Fruit fly (Drosophila melanogaster) whole organism, embryonic: Measurements from ENCODE around the gene PNPase.
A peak's percentile ranks its signal among the peaks of the same experiment; 100 is the strongest.

Experiments
- CG10543 ChIP-seq: fragments of 200-800 bp; sonication (Bioruptor generic); optimal IDR thresholded peaks from 3 replicates; lab custom pipeline; 2017; ENCODE audit warnings: missing biosample characterization, mild to moderate bottlenecking, missing genetic modification characterization, moderate library complexity
- CG11504 ChIP-seq: fragments of 200-800 bp; sonication (Bioruptor generic); optimal IDR thresholded peaks from 3 replicates; lab custom pipeline; 2019; ENCODE audit warnings: missing biosample characterization, mild to moderate bottlenecking, missing genetic modification characterization, moderate library complexity
- CG6254 ChIP-seq: fragments of 200-800 bp; sonication (Bioruptor generic); optimal IDR thresholded peaks from 3 replicates; lab custom pipeline; 2017; ENCODE audit warnings: mild to moderate bottlenecking, missing biosample characterization, missing genetic modification reagents, missing genetic modification characterization
- Gsc ChIP-seq: fragments of 200-800 bp; sonication (Bioruptor generic); IDR thresholded peaks from 2 replicates; pipeline ENCODE4 v1.3.6; 2022; ENCODE audit warnings: missing biosample characterization, missing genetic modification characterization
- eve ChIP-seq, 2 experiments: fragments of >200 bp; optimal IDR thresholded peaks; 2 replicates each; lab custom pipeline; 2017; ENCODE audit warnings: missing biosample characterization in 2 of 2, missing genetic modification characterization in 2 of 2
- nom ChIP-seq: fragments of 200-800 bp; sonication (Bioruptor generic); optimal IDR thresholded peaks from 2 replicates; lab custom pipeline; 2017; ENCODE audit warnings: missing biosample characterization, missing genetic modification characterization, mild to moderate bottlenecking, moderate library complexity, missing genetic modification reagents
- phol ChIP-seq: fragments of 200-800 bp; sonication (Bioruptor generic); optimal IDR thresholded peaks from 3 replicates; lab custom pipeline; 2018; ENCODE audit warnings: missing biosample characterization, mild to moderate bottlenecking, missing genetic modification characterization, moderate library complexity
- psq ChIP-seq: fragments of 200-800 bp; sonication (Bioruptor generic); optimal IDR thresholded peaks from 2 replicates; lab custom pipeline; 2017; ENCODE audit warnings: missing biosample characterization, missing genetic modification characterization
- sug ChIP-seq: fragments of 200-800 bp; optimal IDR thresholded peaks from 2 replicates; lab custom pipeline; 2019; ENCODE audit warnings: missing biosample characterization, mild to moderate bottlenecking, missing genetic modification characterization, moderate library complexity

DNA sequence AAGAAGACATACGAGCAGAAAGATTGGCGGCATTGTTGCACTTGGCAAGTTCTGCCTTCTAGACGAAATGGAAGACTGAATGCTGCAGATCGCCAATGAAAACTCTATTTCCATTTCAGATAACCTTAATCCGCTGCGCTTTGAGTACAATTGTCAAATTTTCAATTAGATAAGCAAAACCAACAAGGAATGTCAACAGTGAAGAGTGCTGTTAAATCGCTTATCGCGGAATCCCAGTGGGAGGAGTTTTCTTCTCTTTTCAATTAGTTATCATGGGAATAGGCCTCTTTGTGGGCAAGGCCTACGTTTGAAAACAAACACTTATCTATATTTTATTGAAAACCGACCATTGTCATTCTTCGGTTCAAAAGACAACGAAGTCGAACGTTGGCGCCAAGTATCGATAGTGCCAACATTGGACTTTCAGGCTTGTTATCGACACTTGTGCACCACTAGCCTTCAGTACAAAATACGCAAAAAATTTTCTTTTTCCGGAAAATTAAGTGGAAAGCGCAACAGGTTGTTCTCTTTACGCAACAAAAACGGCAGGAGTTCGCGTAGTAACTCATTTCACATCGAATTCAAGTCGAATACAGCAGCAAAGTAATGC is 9.9 kb downstream of the PNPase start, which contains the start of the genes Ugt35D1 and Gcn2:
- TF ChIP-seq eve (GFP tag; optimal IDR thresholded peaks at IDR 0.05; lab: Kevin White, UChicago), result no peak
- no peak for TF ChIP-seq Gsc
- no peak for TF ChIP-seq CG10543
- no peak for TF ChIP-seq psq
- TF ChIP-seq nom (GFP tag; lab: Kevin White, UChicago), result no peak
- TF ChIP-seq phol (tag; lab: Kevin White, UChicago), result no peak
- peak; percentile 65 for TF ChIP-seq CG6254
- TF ChIP-seq sug (tag; lab: Kevin White, UChicago), result no peak
- TF ChIP-seq CG11504, result no peak
